Worm (Caenorhabditis elegans) whole organism, L1 larva: ENCODE measurements around the gene srd-50.

Source experiments
- mdl-1 ChIP-seq, 2 experiments: fragments of 150-350 bp; optimal IDR thresholded peaks; 2 replicates each; lab custom pipeline; 2014 to 2017; ENCODE audit warnings: missing biosample characterization in 2 of 2, missing genetic modification characterization in 2 of 2, inconsistent platforms in 1 of 2
- nhr-11 ChIP-seq: fragments of 150-350 bp; optimal IDR thresholded peaks from 2 replicates; lab custom pipeline; 2014; ENCODE audit warnings: missing biosample characterization, missing genetic modification characterization
- nhr-237 ChIP-seq: fragments of 150-350 bp; optimal IDR thresholded peaks from 2 replicates; lab custom pipeline; 2014; ENCODE audit warnings: missing biosample characterization, missing genetic modification characterization
- nhr-76 ChIP-seq: sonication (generic microtip); optimal IDR thresholded peaks from 2 replicates; lab custom pipeline; 2017; ENCODE audit warnings: missing biosample characterization, missing genetic modification characterization

ce11 chrX:13503839-13504238 lies 22.2 kb upstream of the srd-50 start:
- TF ChIP-seq nhr-11 (tag; lab: Kevin White, UChicago): no peak
- no peak for TF ChIP-seq nhr-76
- no peak for TF ChIP-seq mdl-1 (tag; optimal IDR thresholded peaks at IDR 0.05; lab: Kevin White, UChicago)
- TF ChIP-seq nhr-237 (tag; lab: Kevin White, UChicago): no peak
